Fruit fly (Drosophila melanogaster) whole organism, pupa: ENCODE data around the gene Cyp316a1.
A peak's percentile ranks its signal among the peaks of the same experiment; 100 is the strongest.
"Not testable (repeated sequence)": the region's sequence is repeated elsewhere in the genome, so short reads cannot be mapped to it uniquely, and the experiment has no call there.

Experiments used
- CG10348 ChIP-seq: fragments of 200-800 bp; sonication (Bioruptor generic); IDR thresholded peaks from 2 replicates; pipeline ENCODE4 v1.3.6; 2022; ENCODE audit warnings: missing biosample characterization, missing genetic modification characterization
- CG12605 ChIP-seq: fragments of 200-800 bp; sonication (Bioruptor generic); IDR thresholded peaks from 2 replicates; pipeline ENCODE4 v1.3.6; 2022; ENCODE audit warnings: missing biosample characterization, missing genetic modification characterization
- CG13204 ChIP-seq: fragments of 200-800 bp; sonication (Bioruptor generic); optimal IDR thresholded peaks from 2 replicates; lab custom pipeline; 2018; ENCODE audit warnings: missing biosample characterization, mild to moderate bottlenecking, missing genetic modification characterization, moderate library complexity
- CG14655 ChIP-seq: fragments of 200-800 bp; sonication (Bioruptor generic); optimal IDR thresholded peaks from 3 replicates; lab custom pipeline; 2017; ENCODE audit warnings: mild to moderate bottlenecking, missing biosample characterization, missing genetic modification reagents, missing genetic modification characterization
- CG15710 ChIP-seq: fragments of 200-800 bp; sonication (Bioruptor generic); optimal IDR thresholded peaks from 2 replicates; lab custom pipeline; 2018; ENCODE audit warnings: missing biosample characterization, mild to moderate bottlenecking, missing genetic modification characterization, moderate library complexity
- CG17806 ChIP-seq: fragments of 200-800 bp; sonication (Bioruptor generic); optimal IDR thresholded peaks from 2 replicates; lab custom pipeline; 2018; ENCODE audit warnings: missing biosample characterization, mild to moderate bottlenecking, missing genetic modification characterization, moderate library complexity
- CG32121 ChIP-seq: fragments of 200-800 bp; sonication (Bioruptor generic); IDR thresholded peaks from 2 replicates; pipeline ENCODE4 v1.3.6; 2022; ENCODE audit warnings: missing biosample characterization, missing genetic modification characterization
- CG34367 ChIP-seq: fragments of 200-800 bp; sonication (Bioruptor generic); optimal IDR thresholded peaks from 2 replicates; lab custom pipeline; 2018; ENCODE audit warnings: missing biosample characterization, mild to moderate bottlenecking, missing genetic modification characterization
- CG4496 ChIP-seq: fragments of 200-800 bp; sonication (Bioruptor generic); IDR thresholded peaks from 3 replicates; pipeline ENCODE4 v1.3.6; 2022; ENCODE audit warnings: missing biosample characterization, missing genetic modification characterization
- CG8159 ChIP-seq: fragments of 200-800 bp; sonication (Bioruptor generic); optimal IDR thresholded peaks from 3 replicates; lab custom pipeline; 2018; ENCODE audit warnings: missing biosample characterization, mild to moderate bottlenecking, missing genetic modification characterization, moderate library complexity
- CG8301 ChIP-seq: fragments of 200-800 bp; sonication (Bioruptor generic); optimal IDR thresholded peaks from 2 replicates; lab custom pipeline; 2018; ENCODE audit warnings: missing biosample characterization, mild to moderate bottlenecking, missing genetic modification characterization
- CG9948 ChIP-seq: fragments of 200-800 bp; sonication (Bioruptor generic); optimal IDR thresholded peaks from 2 replicates; lab custom pipeline; 2018; ENCODE audit warnings: missing biosample characterization, mild to moderate bottlenecking, missing genetic modification characterization, moderate library complexity
- D1 ChIP-seq: fragments of 200-800 bp; sonication (Bioruptor generic); optimal IDR thresholded peaks from 2 replicates; lab custom pipeline; 2018; ENCODE audit warnings: missing biosample characterization, mild to moderate bottlenecking, missing genetic modification characterization, moderate library complexity
- EcR ChIP-seq: fragments of 200-800 bp; sonication (Bioruptor generic); optimal IDR thresholded peaks from 3 replicates; lab custom pipeline; 2019; ENCODE audit warnings: missing biosample characterization, missing genetic modification characterization, mild to moderate bottlenecking, moderate library complexity, missing genetic modification reagents
- Ets98B ChIP-seq: fragments of 200-800 bp; sonication (Bioruptor generic); IDR thresholded peaks from 2 replicates; pipeline ENCODE4 v1.3.6; 2022; ENCODE audit warnings: missing biosample characterization, missing genetic modification characterization
- Pif1A ChIP-seq: fragments of 200-800 bp; sonication (Bioruptor generic); optimal IDR thresholded peaks from 3 replicates; lab custom pipeline; 2016; ENCODE audit warnings: missing biosample characterization, missing genetic modification characterization
- Pif1B ChIP-seq: fragments of 200-800 bp; sonication (Bioruptor generic); optimal IDR thresholded peaks from 3 replicates; lab custom pipeline; 2016; ENCODE audit warnings: missing biosample characterization, missing genetic modification characterization
- Snoo ChIP-seq: fragments of 200-800 bp; sonication (Bioruptor generic); optimal IDR thresholded peaks from 3 replicates; lab custom pipeline; 2017; ENCODE audit warnings: missing biosample characterization, mild to moderate bottlenecking, missing genetic modification characterization, inconsistent platforms
- fd96Ca ChIP-seq: fragments of 200-800 bp; sonication (Bioruptor generic); IDR thresholded peaks from 3 replicates; pipeline ENCODE4 v1.3.6; 2022; ENCODE audit warnings: missing biosample characterization, missing genetic modification characterization
- gl ChIP-seq: fragments of 200-800 bp; sonication (Bioruptor generic); optimal IDR thresholded peaks from 2 replicates; lab custom pipeline; 2018; ENCODE audit warnings: missing biosample characterization, mild to moderate bottlenecking, missing genetic modification characterization
- rn ChIP-seq: fragments of 200-800 bp; sonication (Bioruptor generic); IDR thresholded peaks from 2 replicates; pipeline ENCODE4 v1.3.6; 2022; ENCODE audit warnings: missing biosample characterization, missing genetic modification characterization

Gene Cyp316a1

DNA sequence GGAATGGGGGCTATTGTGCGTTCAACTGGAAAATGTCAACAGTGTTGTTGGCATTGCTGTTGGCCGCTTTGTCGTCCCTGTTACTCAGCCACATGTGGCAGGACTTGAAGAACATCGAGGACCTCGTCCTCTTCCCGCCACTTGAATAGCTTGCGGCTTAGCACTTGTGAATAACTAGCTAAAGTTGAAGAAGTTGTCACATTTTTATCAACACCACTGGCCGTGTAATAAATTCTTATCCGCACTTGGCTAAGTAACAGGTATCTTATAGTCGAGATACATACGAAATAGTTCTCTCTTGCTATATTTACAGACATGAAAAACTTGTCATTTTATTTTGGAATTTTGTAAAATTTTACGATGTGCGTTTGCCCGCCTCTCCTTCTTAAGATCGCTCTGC is 16.4 kb upstream of the Cyp316a1 start, which contains the start of gene CG43292:
CG43292 (plus strand) TSS at position 301 of the 400 bp plus-strand sequence.
- no peak for TF ChIP-seq CG12605 (GFP tag; lab: Robert Waterston, UW)

DNA sequence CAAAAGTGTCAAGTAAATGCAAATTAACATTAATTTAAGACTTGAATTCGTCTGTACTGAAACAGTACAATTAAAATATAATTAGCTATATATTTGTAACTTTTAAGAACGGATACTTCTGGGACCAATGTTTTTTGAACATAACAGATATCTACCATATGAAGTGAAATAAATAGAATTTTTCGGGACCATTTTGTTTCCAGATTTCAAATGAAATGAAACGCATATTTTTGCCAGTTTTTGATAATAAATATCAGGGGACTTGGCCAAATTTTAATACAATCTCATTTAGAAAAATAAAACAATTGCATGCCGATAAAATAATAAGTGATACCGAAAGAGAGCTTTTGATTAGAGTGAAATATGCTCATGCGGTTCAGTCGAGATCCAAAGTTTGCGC is 6.0 kb upstream of the Cyp316a1 start, which contains the start of gene mthl6:
mthl6 (plus strand) TSS at position 301 of the 400 bp plus-strand sequence.
- TF ChIP-seq CG34367 (tag; lab: Kevin White, UChicago), result no peak
- no peak for TF ChIP-seq CG12605 (GFP tag; lab: Robert Waterston, UW)
- TF ChIP-seq CG17806 (tag; lab: Kevin White, UChicago), result no peak
- TF ChIP-seq CG9948 (tag; lab: Kevin White, UChicago), result no peak
- no peak for TF ChIP-seq gl (tag; lab: Kevin White, UChicago)
- no peak for TF ChIP-seq CG8159 (tag; lab: Kevin White, UChicago)
- no peak for TF ChIP-seq Pif1B
- no peak for TF ChIP-seq CG4496 (GFP tag; lab: Robert Waterston, UW)
- TF ChIP-seq CG13204, result no peak
- no peak for TF ChIP-seq CG10348 (GFP tag; lab: Robert Waterston, UW)
- no peak for TF ChIP-seq Pif1A (GFP tag; lab: Kevin White, UChicago)
- no peak for TF ChIP-seq EcR (GFP tag; lab: Kevin White, UChicago)
- TF ChIP-seq Snoo, result no peak
- no peak for TF ChIP-seq CG14655 (GFP tag; lab: Kevin White, UChicago)
- no peak for TF ChIP-seq Ets98B (GFP tag; lab: Robert Waterston, UW)
- TF ChIP-seq CG8301 (tag; lab: Kevin White, UChicago), result no peak
- TF ChIP-seq D1 (tag; lab: Kevin White, UChicago), result no peak
- TF ChIP-seq CG32121, result no peak

- TF ChIP-seq CG13204, result no peak
- no peak for TF ChIP-seq CG8159 (tag; lab: Kevin White, UChicago)
- TF ChIP-seq gl (tag; lab: Kevin White, UChicago), result no peak
Measured at dm6 chr3L:7496097-7496496, 4.4 kb downstream of the Cyp316a1 start, which contains the start of gene Cyp4d8. Cyp4d8 (minus strand) TSS chr3L:7496197.

DNA sequence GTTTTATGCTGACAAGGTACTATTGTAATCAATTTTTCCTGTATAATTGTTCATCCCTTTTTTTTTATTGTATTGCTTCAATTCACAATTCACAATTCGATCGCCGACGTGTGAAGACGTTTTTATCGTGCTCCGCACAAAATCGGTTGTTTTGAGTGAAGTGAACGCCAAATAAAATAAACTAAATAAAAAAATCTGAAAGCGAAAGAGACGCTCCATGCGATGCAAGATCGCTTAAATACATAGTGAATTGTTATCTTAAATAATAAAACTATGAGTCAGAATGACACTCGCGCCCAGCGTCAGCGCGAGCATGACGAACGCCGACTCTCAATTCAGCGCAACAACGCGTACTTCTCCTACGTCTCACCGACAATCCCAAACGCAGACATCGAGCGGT is 7.1 kb downstream of the Cyp316a1 start, which contains the start of gene CG8539:
CG8539 (minus strand) TSS at position 101 of the 400 bp plus-strand sequence.
- TF ChIP-seq EcR (GFP tag; lab: Kevin White, UChicago); Ets98B (GFP tag; lab: Robert Waterston, UW); CG10348 (GFP tag; lab: Robert Waterston, UW): not testable (repeated sequence)

- TF ChIP-seq CG8301 (tag; lab: Kevin White, UChicago) (no peak), CG17806 (tag; lab: Kevin White, UChicago) (no peak), CG14655 (GFP tag; lab: Kevin White, UChicago) (no peak), CG10348 (GFP tag; lab: Robert Waterston, UW) (no peak), D1 (tag; lab: Kevin White, UChicago) (no peak), fd96Ca (no peak), EcR (GFP tag; lab: Kevin White, UChicago) (no peak), CG8159 (tag; lab: Kevin White, UChicago) (no peak)
Measured at dm6 chr3L:7506117-7506516, 14.5 kb downstream of the Cyp316a1 start, which contains the start of gene CG7548. CG7548 (minus strand) TSS chr3L:7506217.

DNA sequence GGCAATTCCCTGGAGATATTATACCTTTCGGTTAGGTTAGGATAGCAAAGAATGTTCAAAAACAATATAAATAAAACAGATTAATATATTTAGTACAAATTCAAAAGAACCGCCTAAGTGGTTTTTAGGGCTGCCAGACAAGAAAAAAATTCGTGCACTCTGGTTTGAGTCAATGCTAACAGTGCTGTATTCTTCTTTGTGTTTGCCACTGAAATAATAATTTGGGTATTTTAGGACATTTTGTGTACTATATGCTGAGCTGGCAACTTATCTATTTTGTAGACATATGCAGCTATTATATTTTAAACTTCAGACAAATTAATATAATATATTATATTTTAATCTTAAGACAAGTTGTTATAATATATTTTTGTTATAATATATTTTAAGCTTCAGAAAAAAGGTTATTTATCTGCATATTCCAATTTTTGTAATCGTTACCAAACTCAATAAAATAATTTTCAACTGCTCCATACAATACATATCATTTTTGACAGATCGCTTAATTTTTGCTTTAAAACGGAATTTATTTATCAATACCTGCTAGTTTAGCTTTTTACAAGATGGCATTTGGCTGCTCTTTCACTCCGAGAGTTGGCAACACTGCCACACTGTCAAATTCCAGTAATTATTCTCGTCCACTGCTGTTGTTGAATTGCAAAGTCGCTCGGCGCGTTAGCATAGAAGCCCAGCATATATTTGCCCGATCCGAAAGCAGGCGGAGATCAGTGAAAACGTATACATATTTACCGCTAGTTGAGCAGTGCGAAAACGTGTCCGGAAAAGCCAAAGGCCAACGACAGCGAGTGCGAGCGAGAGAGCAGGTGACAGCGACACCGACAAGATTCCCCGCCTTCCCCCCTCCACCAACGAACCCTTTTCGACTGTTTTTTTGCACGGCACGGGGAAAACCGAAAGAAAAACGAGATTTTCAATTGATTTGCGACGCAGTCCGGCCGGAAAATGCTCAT is 19.0 kb downstream of the Cyp316a1 start, which contains the start of gene CG7546:
CG7546 (plus strand) TSS at position 573 of the 971 bp plus-strand sequence.
- TF ChIP-seq D1 (tag; lab: Kevin White, UChicago), result no peak
- TF ChIP-seq CG14655 (GFP tag; lab: Kevin White, UChicago), result no peak
- no peak for TF ChIP-seq Snoo
- TF ChIP-seq CG15710, result peak; percentile 38
- TF ChIP-seq CG4496 (GFP tag; lab: Robert Waterston, UW), result 0 out of 3 replicates have a peak, but pooled peaks have one; percentile 26
- no peak for TF ChIP-seq Pif1A (GFP tag; lab: Kevin White, UChicago)
- no peak for TF ChIP-seq CG32121
- TF ChIP-seq fd96Ca, result peak; percentile 13; the same call in 1 of the 3 replicates
- no peak for TF ChIP-seq CG10348 (GFP tag; lab: Robert Waterston, UW)
- no peak for TF ChIP-seq gl (tag; lab: Kevin White, UChicago)
- TF ChIP-seq CG17806 (tag; lab: Kevin White, UChicago), result no peak
- no peak for TF ChIP-seq CG9948 (tag; lab: Kevin White, UChicago)
- TF ChIP-seq CG34367 (tag; lab: Kevin White, UChicago), result no peak
- TF ChIP-seq Ets98B (GFP tag; lab: Robert Waterston, UW), result no peak
- no peak for TF ChIP-seq Pif1B
- no peak for TF ChIP-seq CG8301 (tag; lab: Kevin White, UChicago)
- no peak for TF ChIP-seq rn (GFP tag; lab: Robert Waterston, UW)
- TF ChIP-seq CG13204, result peak; percentile 26
- no peak for TF ChIP-seq CG12605 (GFP tag; lab: Robert Waterston, UW)
- peak; percentile 56 for TF ChIP-seq EcR (GFP tag; lab: Kevin White, UChicago)
- peak; percentile 56 for TF ChIP-seq CG8159 (tag; lab: Kevin White, UChicago)
